Fruit fly (Drosophila melanogaster) whole organism, wandering third instar larva: ENCODE data around the gene CG31347.

Source experiments
- Abd-B ChIP-seq: fragments of >200 bp; optimal IDR thresholded peaks from 2 replicates; lab custom pipeline; 2017; ENCODE audit warnings: missing biosample characterization, missing genetic modification characterization
- CG32264 ChIP-seq: fragments of 200-800 bp; sonication (Bioruptor generic); optimal IDR thresholded peaks from 2 replicates; lab custom pipeline; 2016; ENCODE audit warnings: missing biosample characterization, missing genetic modification characterization
- CG9705 ChIP-seq: fragments of 200-800 bp; sonication (Bioruptor generic); optimal IDR thresholded peaks from 2 replicates; lab custom pipeline; 2018; ENCODE audit warnings: missing biosample characterization, mild to moderate bottlenecking, missing genetic modification characterization
- Dfd ChIP-seq: fragments of >200 bp; optimal IDR thresholded peaks from 2 replicates; lab custom pipeline; 2017; ENCODE audit warnings: missing biosample characterization, missing genetic modification characterization
- Dif ChIP-seq: fragments of 200-275, 200-300 bp; sonication (Bioruptor generic); optimal IDR thresholded peaks from 2 replicates; lab custom pipeline; 2018; ENCODE audit warnings: missing biosample characterization, missing genetic modification characterization; ENCODE audit not compliant: partially characterized antibody
- GATAd ChIP-seq: sonication (Bioruptor generic); optimal IDR thresholded peaks from 2 replicates; lab custom pipeline; 2016; ENCODE audit warnings: missing biosample characterization, missing genetic modification characterization
- HLH106 ChIP-seq: fragments of 200-800 bp; optimal IDR thresholded peaks from 3 replicates; lab custom pipeline; 2019; ENCODE audit warnings: missing biosample characterization, mild to moderate bottlenecking, missing genetic modification characterization, moderate library complexity
- Hnf4 ChIP-seq: fragments of 200-800 bp; sonication (Bioruptor generic); optimal IDR thresholded peaks from 2 replicates; lab custom pipeline; 2016; ENCODE audit warnings: missing biosample characterization, mild to moderate bottlenecking, missing genetic modification characterization
- Hr78 ChIP-seq: fragments of >200 bp; optimal IDR thresholded peaks from 2 replicates; lab custom pipeline; 2017; ENCODE audit warnings: missing biosample characterization, missing genetic modification characterization
- Hr83 ChIP-seq: fragments of 200-300 bp; sonication (Bioruptor generic); optimal IDR thresholded peaks from 2 replicates; lab custom pipeline; 2016; ENCODE audit warnings: missing biosample characterization, mild to moderate bottlenecking, missing genetic modification characterization, moderate library complexity; ENCODE audit not compliant: poor library complexity, severe bottlenecking
- Jra ChIP-seq: sonication (Bioruptor generic); optimal IDR thresholded peaks from 2 replicates; lab custom pipeline; 2016; ENCODE audit warnings: missing biosample characterization, missing genetic modification characterization
- Mio ChIP-seq: sonication (Bioruptor generic); optimal IDR thresholded peaks from 2 replicates; lab custom pipeline; 2016; ENCODE audit warnings: missing biosample characterization, missing genetic modification characterization
- N ChIP-seq: fragments of >200 bp; optimal IDR thresholded peaks from 2 replicates; lab custom pipeline; 2018; ENCODE audit warnings: missing biosample characterization, missing external identifiers, missing genetic modification characterization
- OdsH ChIP-seq: fragments of 200-800 bp; sonication (Bioruptor generic); optimal IDR thresholded peaks from 2 replicates; lab custom pipeline; 2016; ENCODE audit warnings: missing biosample characterization, mild to moderate bottlenecking, missing genetic modification characterization
- Rel ChIP-seq, 2 experiments: fragments of 200-800 bp; sonication (Bioruptor generic) in 1 of 2; optimal IDR thresholded peaks; 2 replicates in 1 of 2; 3 replicates in 1 of 2; lab custom pipeline; 2016 to 2019; ENCODE audit warnings: mild to moderate bottlenecking in 2 of 2, missing biosample characterization in 2 of 2, missing genetic modification characterization in 2 of 2, moderate library complexity in 1 of 2
- Sp1 ChIP-seq: fragments of 200-800 bp; sonication (Bioruptor generic); optimal IDR thresholded peaks from 3 replicates; lab custom pipeline; 2019; ENCODE audit warnings: missing biosample characterization, mild to moderate bottlenecking, missing genetic modification characterization, moderate library complexity
- br ChIP-seq: fragments of 200-800 bp; sonication (Bioruptor generic); optimal IDR thresholded peaks from 2 replicates; lab custom pipeline; 2016; ENCODE audit warnings: missing biosample characterization, missing genetic modification characterization
- dl ChIP-seq, 2 experiments: fragments of 175-275, 200-275 bp in 1 of 2; fragments of 200-275 bp in 1 of 2; sonication (Bioruptor generic); optimal IDR thresholded peaks; lab custom pipeline; 2018; ENCODE audit warnings: mild to moderate bottlenecking in 2 of 2, missing biosample characterization in 2 of 2, missing genetic modification characterization in 2 of 2, moderate library complexity in 2 of 2; ENCODE audit not compliant: partially characterized antibody in 2 of 2, insufficient read depth in 1 of 2
- dsf ChIP-seq: sonication (Bioruptor generic); optimal IDR thresholded peaks from 2 replicates; lab custom pipeline; 2016; ENCODE audit warnings: missing biosample characterization, missing genetic modification characterization, borderline replicate concordance
- ey ChIP-seq: fragments of 200-800 bp; sonication (Bioruptor generic); optimal IDR thresholded peaks from 2 replicates; lab custom pipeline; 2016; ENCODE audit warnings: missing biosample characterization, missing genetic modification characterization
- foxo ChIP-seq, 2 experiments: fragments of 200-800 bp; sonication (Bioruptor generic); optimal IDR thresholded peaks; 2 replicates in 1 of 2; 3 replicates in 1 of 2; lab custom pipeline; 2016 to 2017; ENCODE audit warnings: missing biosample characterization in 2 of 2, missing genetic modification characterization in 2 of 2
- h ChIP-seq: fragments of 200-800 bp; sonication (Bioruptor generic); optimal IDR thresholded peaks from 3 replicates; lab custom pipeline; 2016; ENCODE audit warnings: missing biosample characterization, mild to moderate bottlenecking, missing genetic modification characterization
- jim ChIP-seq: fragments of 175-275, 200-325 bp; sonication (Bioruptor generic); optimal IDR thresholded peaks from 2 replicates; lab custom pipeline; 2016; ENCODE audit warnings: missing biosample characterization, mild to moderate bottlenecking, missing genetic modification characterization
- pan ChIP-seq: fragments of >200 bp; optimal IDR thresholded peaks from 2 replicates; lab custom pipeline; 2017
- psq ChIP-seq: fragments of 200-800 bp; sonication (Bioruptor generic); optimal IDR thresholded peaks from 3 replicates; lab custom pipeline; 2017; ENCODE audit warnings: missing biosample characterization, mild to moderate bottlenecking, missing genetic modification characterization, moderate library complexity
- rgr ChIP-seq: fragments of 200-800 bp; sonication (Bioruptor generic); optimal IDR thresholded peaks from 3 replicates; lab custom pipeline; 2016; ENCODE audit warnings: missing biosample characterization, mild to moderate bottlenecking, missing genetic modification characterization
- sage ChIP-seq: fragments of 200-800 bp; sonication (Bioruptor generic); optimal IDR thresholded peaks from 2 replicates; lab custom pipeline; 2016; ENCODE audit warnings: missing biosample characterization, mild to moderate bottlenecking, missing genetic modification characterization
- sv ChIP-seq: fragments of 200-800 bp; sonication (Bioruptor generic); optimal IDR thresholded peaks from 3 replicates; lab custom pipeline; 2016; ENCODE audit warnings: missing biosample characterization, missing genetic modification characterization
- usp ChIP-seq: fragments of >200 bp; optimal IDR thresholded peaks from 2 replicates; lab custom pipeline; 2017; ENCODE audit warnings: missing biosample characterization, missing genetic modification characterization
- woc ChIP-seq: sonication (Bioruptor generic); optimal IDR thresholded peaks from 2 replicates; lab custom pipeline; 2016; ENCODE audit warnings: missing biosample characterization, mild to moderate bottlenecking, missing genetic modification characterization

Gene CG31347

DNA sequence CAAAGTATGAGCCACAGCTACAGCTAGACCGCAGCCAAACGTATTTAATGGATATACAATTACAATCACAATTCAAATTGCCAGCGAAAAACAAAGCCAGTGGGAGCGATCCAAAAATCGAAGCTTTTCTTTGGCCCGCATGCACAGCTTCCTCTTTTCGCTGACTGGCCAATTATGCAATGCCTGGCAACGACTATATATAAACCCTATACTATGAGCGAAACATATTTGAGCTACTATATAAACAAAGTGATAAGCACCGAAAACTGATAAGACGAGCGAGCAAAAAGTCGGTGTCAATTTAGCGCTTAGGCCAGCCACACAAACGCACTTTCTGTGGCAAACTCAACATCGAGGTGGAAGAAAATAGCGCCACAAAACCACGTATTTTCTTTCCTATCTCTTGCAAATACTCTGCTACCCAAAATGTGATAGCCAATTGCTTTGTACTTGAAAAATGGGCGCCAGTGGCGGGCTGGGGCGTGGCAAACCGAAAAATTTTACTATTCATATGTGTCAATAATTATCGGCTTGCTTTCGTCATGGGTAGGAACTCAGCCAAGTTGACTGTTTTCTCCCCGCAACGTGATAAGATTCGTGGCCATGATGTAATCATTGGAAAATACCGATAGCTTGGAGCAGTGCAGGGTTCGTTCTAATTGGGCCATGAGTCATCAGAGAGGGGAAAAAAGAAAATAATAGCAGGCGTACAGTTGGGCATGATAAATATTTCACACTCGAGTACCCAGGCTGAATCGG lies 7.4 kb upstream of the CG31347 start:
- TF ChIP-seq GATAd (GFP tag; lab: Kevin White, UChicago) (no peak), sage (GFP tag; lab: Kevin White, UChicago) (no peak), br (GFP tag; lab: Kevin White, UChicago) (no peak)

DNA sequence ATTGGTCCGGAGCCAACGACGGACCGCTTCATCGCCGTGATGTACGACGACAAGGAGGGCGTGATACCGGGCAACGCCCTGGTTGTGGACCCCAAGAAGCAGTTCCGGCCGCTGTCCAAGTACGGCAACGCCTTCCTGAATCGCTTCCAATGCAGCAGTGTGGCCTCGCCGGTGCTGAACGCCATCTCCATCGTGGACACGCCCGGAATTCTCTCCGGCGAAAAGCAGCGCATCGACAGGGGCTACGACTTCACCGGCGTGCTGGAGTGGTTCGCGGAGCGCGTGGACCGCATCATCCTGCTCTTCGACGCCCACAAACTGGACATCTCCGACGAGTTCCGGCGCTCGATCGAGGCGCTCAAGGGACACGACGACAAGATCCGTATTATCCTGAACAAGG lies 6.0 kb upstream of the CG31347 start:
- TF ChIP-seq br (GFP tag; lab: Kevin White, UChicago) (no peak), ey (GFP tag; lab: Kevin White, UChicago) (no peak), Dif (GFP tag; lab: Kevin White, UChicago) (no peak), N (no peak), dsf (GFP tag; lab: Kevin White, UChicago) (no peak), Jra (GFP tag; lab: Kevin White, UChicago) (no peak), CG32264 (GFP tag; lab: Kevin White, UChicago) (no peak)
- TF ChIP-seq, all 38 proteins: peak for 0

DNA sequence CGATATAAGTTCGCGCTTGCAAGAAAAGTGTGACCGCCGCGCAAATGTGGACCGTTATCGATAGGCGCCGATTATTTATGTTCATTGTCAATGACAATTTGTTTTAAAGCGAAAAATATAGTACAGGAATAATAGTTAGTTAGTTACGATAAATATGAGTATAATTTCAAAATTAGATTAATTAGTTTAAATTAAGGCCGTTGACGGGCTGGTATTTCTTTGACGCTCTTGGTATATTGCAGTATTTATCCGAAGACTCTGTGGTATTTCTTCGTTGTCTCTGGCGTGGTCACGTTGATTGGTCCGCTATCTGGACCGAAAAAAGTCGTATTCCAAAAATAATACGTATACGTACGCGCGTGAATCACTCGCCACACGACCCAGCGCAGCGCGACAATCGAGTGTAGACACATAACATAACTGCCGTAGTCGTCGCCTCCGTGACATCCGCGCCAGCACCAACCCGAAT lies 5.2 kb upstream of the CG31347 start:
- no peak for TF ChIP-seq Hr78 (GFP tag; lab: Kevin White, UChicago)
- TF ChIP-seq Rel (GFP tag; optimal IDR thresholded peaks at IDR 0.05; lab: Kevin White, UChicago) = no peak
- TF ChIP-seq Rel (tag; optimal IDR thresholded peaks at IDR 0.05; lab: Kevin White, UChicago) = peak; percentile 49
- peak; percentile 36 for TF ChIP-seq Sp1 (GFP tag; lab: Kevin White, UChicago)
- TF ChIP-seq dl (GFP tag; optimal IDR thresholded peaks at IDR 0.05; lab: Kevin White, UChicago; ENCODE audit: insufficient read depth in 1 of 2, partially characterized antibody in 2 of 2) = no peak
- peak; percentile 18 for TF ChIP-seq HLH106 (tag; lab: Kevin White, UChicago)
- TF ChIP-seq Jra (GFP tag; lab: Kevin White, UChicago) = peak; percentile 28
- TF ChIP-seq h = peak; percentile 68

DNA sequence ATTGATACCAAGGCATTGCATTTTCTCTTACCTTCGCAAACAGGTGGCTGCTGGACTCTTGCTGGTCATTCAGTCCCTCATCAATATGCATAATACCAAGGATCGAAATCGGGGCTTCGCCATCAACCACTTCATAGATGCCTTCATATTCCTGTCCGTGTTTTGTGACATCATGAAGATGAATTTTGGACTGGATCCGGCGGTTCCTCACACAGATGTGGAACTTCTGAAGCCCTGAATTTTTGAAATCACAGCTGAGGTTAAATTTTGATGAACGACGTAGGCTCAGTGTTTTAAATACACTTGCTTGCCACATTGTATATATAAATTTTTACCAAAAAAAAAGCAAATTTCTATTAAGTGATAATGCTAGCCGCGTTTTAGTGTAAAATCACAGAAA lies 4.6 kb upstream of the CG31347 start, which contains the start of gene Past1:
Gene Past1 (plus strand): TSS at position 301 of the 400 bp plus-strand sequence.
- TF ChIP-seq Hr83 (GFP tag; lab: Kevin White, UChicago) (no peak), woc (GFP tag; lab: Kevin White, UChicago) (no peak), Hr78 (GFP tag; lab: Kevin White, UChicago) (no peak), Abd-B (GFP tag; lab: Kevin White, UChicago) (no peak), Sp1 (GFP tag; lab: Kevin White, UChicago) (no peak), Mio (no peak), sv (GFP tag; lab: Kevin White, UChicago) (no peak), CG9705 (GFP tag; lab: Kevin White, UChicago) (no peak), rgr (GFP tag; lab: Kevin White, UChicago) (no peak), sage (GFP tag; lab: Kevin White, UChicago) (no peak), OdsH (no peak)

DNA sequence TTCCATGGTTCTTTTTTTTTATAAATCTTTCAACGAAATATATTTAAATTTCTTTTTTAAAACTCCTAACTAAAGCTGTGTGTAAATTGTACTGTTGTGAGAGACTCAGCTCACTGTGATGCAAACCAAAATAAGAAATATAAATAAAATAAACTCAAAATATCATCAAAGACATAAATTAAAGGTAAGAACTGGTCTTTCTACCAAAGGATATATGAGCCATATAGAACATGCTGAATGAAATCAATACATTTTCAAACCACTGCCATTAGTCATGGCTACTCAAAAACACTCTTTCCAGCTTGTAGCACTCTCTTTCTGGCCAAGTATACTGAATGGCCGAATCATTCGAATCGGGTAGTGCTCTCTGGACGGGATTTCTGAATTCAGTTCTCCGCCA lies 2.3 kb upstream of the CG31347 start, which contains the start of the genes CG14391 and NijC:
Gene CG14391 (minus strand): TSS at position 101 of the 400 bp plus-strand sequence.
Gene NijC (plus strand): TSS at position 388 of the 400 bp plus-strand sequence.
- TF ChIP-seq woc (GFP tag; lab: Kevin White, UChicago) (no peak), pan (no peak), Hnf4 (GFP tag; lab: Kevin White, UChicago) (no peak), br (GFP tag; lab: Kevin White, UChicago) (no peak), Jra (GFP tag; lab: Kevin White, UChicago) (no peak), h (no peak), dsf (GFP tag; lab: Kevin White, UChicago) (no peak), usp (no peak), CG32264 (GFP tag; lab: Kevin White, UChicago) (no peak), sage (GFP tag; lab: Kevin White, UChicago) (no peak), Mio (no peak), sv (GFP tag; lab: Kevin White, UChicago) (no peak), Rel (GFP tag; optimal IDR thresholded peaks at IDR 0.05; lab: Kevin White, UChicago) (no peak), Rel (tag; optimal IDR thresholded peaks at IDR 0.05; lab: Kevin White, UChicago) (no peak), foxo (GFP tag; optimal IDR thresholded peaks at IDR 0.05; lab: Kevin White, UChicago) (no peak), Dfd (GFP tag; lab: Kevin White, UChicago) (no peak), dl (GFP tag; optimal IDR thresholded peaks at IDR 0.05; lab: Kevin White, UChicago; ENCODE audit: insufficient read depth in 1 of 2, partially characterized antibody in 2 of 2) (no peak), jim (no peak), psq (GFP tag; lab: Kevin White, UChicago) (no peak)
- TF ChIP-seq, all 38 proteins: peak for 0
